Worm (Caenorhabditis elegans): ENCODE data around the gene cima-1.

The cima-1 gene

DNA sequence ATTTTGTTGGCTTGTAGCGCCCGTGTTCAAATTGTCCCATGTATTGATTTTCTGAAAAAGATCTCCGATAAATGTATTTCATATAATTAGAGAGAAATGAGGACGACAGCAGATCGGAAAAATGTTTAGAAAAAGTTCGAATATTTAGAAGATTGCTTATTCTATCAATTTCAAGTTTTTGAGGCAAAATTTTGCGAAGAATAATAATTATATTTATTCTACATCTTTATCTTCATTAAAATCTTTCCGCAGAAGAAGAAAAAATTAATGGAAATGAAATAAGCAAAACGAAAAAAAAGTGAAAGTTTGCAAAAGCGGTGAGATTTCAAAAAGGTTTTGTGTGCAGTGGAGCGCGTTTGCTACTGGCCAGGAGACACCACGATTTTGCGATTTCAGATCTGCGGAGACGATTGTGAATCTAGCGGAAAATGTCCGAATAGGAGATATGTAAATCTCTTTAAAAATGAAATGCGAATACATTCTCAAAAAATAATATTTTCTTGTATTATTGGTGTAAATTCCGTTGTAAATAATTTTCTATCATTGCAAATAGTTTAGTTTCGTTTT, 3.0 kb downstream of the cima-1 start, which contains the start of gene nrde-4 (continued):
- no peak for TF ChIP-seq nhr-11 (tag; optimal IDR thresholded peaks at IDR 0.05)
- TF ChIP-seq unc-86 (tag; optimal IDR thresholded peaks at IDR 0.05): peak; percentile 24
- TF ChIP-seq fkh-10 (GFP tag; optimal IDR thresholded peaks at IDR 0.05): no peak
- TF ChIP-seq lin-11 (tag; optimal IDR thresholded peaks at IDR 0.05): no peak
- TF ChIP-seq odd-2 (tag; optimal IDR thresholded peaks at IDR 0.05): no peak
- TF ChIP-seq dve-1 (tag; optimal IDR thresholded peaks at IDR 0.05): peak; percentile 25
- TF ChIP-seq ama-1 (optimal IDR thresholded peaks at IDR 0.05): no peak
- no peak for TF ChIP-seq sox-2 (GFP tag; IDR thresholded peaks at IDR 0.05)
- no peak for TF ChIP-seq sdc-2 (tag; optimal IDR thresholded peaks at IDR 0.05)
- TF ChIP-seq ceh-19 (GFP tag; optimal IDR thresholded peaks at IDR 0.05): peak; percentile 27

- TF ChIP-seq pag-3 (tag; optimal IDR thresholded peaks at IDR 0.05; ENCODE audit: borderline replicate concordance) (no peak), ceh-18 (tag; optimal IDR thresholded peaks at IDR 0.05) (peak; percentile 19), tbx-7 (tag; optimal IDR thresholded peaks at IDR 0.05) (no peak), ceh-34 (tag; optimal IDR thresholded peaks at IDR 0.05) (no peak), gmeb-2 (tag; optimal IDR thresholded peaks at IDR 0.05) (no peak), madf-2 (tag; optimal IDR thresholded peaks at IDR 0.05) (no peak), C08G9.2 (tag; optimal IDR thresholded peaks at IDR 0.05) (peak; percentile 56), npax-4 (tag; optimal IDR thresholded peaks at IDR 0.05) (no peak), ceh-14 (tag; optimal IDR thresholded peaks at IDR 0.05) (no peak), hlh-8 (tag; optimal IDR thresholded peaks at IDR 0.05) (no peak), C38D4.7 (GFP tag; optimal IDR thresholded peaks at IDR 0.05) (no peak), nfya-1 (tag; optimal IDR thresholded peaks at IDR 0.05) (no peak), ztf-16 (tag; optimal IDR thresholded peaks at IDR 0.05) (no peak)
These were observed 7.3 kb downstream of the cima-1 start, which contains the start of gene C08G9.1 for ce11 chrIV:7658589-7658988. TSS of gene C08G9.1 (plus strand) at chrIV:7658763.

- TF ChIP-seq mec-3 (tag; optimal IDR thresholded peaks at IDR 0.05; ENCODE audit: borderline replicate concordance) (no peak), ama-1 (optimal IDR thresholded peaks at IDR 0.05) (no peak), rnt-1 (tag; optimal IDR thresholded peaks at IDR 0.05) (peak; percentile 35)
These were observed 8.2 kb downstream of the cima-1 start for ce11 chrIV:7659481-7659880.

DNA sequence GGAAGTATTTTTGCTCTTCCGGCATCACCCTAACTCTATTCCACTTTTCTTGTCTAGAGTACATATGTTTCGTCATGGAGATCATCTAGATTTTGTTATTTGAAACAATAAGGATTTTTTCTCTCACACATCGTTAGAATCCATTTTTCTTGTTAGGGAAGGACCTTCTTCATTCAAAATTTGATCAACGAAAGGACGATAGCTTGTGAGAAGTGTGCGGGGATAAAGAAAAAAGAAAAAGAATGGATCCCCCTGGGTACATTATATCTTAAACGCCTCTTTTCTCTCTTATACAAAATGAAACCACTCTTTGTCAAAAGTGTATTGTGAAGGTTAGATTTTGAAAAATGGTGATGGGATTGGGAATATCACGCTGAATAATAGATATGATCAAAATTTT, 10.3 kb downstream of the cima-1 start:
- no peak for TF ChIP-seq nhr-11 (tag; optimal IDR thresholded peaks at IDR 0.05)
- no peak for TF ChIP-seq tbx-2 (tag; optimal IDR thresholded peaks at IDR 0.05)
- no peak for TF ChIP-seq ceh-9 (tag; optimal IDR thresholded peaks at IDR 0.05)
- peak; percentile 27 for TF ChIP-seq unc-42 (tag; optimal IDR thresholded peaks at IDR 0.05)

ce11 chrIV:7663006-7663405, 11.7 kb downstream of the cima-1 start:
- TF ChIP-seq elt-4 (tag; optimal IDR thresholded peaks at IDR 0.05) (no peak), unc-3 (GFP tag; conservative IDR thresholded peaks at IDR 0.05) (peak; percentile 58; the same call in 1 of the 2 replicates), unc-3 (tag; optimal IDR thresholded peaks at IDR 0.05) (peak; percentile 93), ceh-31 (tag; optimal IDR thresholded peaks at IDR 0.05) (peak; percentile 5), sdc-2 (tag; optimal IDR thresholded peaks at IDR 0.05) (no peak), unc-42 (tag; optimal IDR thresholded peaks at IDR 0.05) (peak; percentile 74)

- TF ChIP-seq zip-5 (tag; optimal IDR thresholded peaks at IDR 0.05) (no peak), ceh-14 (tag; optimal IDR thresholded peaks at IDR 0.05) (no peak), T23F11.4 (GFP tag; optimal IDR thresholded peaks at IDR 0.05) (no peak), gmeb-2 (tag; optimal IDR thresholded peaks at IDR 0.05) (no peak), ceh-22 (tag; optimal IDR thresholded peaks at IDR 0.05) (no peak), ceh-19 (GFP tag; optimal IDR thresholded peaks at IDR 0.05) (no peak), rnt-1 (tag; optimal IDR thresholded peaks at IDR 0.05) (no peak), ceh-9 (tag; optimal IDR thresholded peaks at IDR 0.05) (no peak), pag-3 (tag; optimal IDR thresholded peaks at IDR 0.05; ENCODE audit: borderline replicate concordance) (no peak), sdc-2 (tag; optimal IDR thresholded peaks at IDR 0.05) (no peak), hlh-30 (tag; optimal IDR thresholded peaks at IDR 0.05; ENCODE audit: insufficient read depth) (no peak), ztf-16 (tag; optimal IDR thresholded peaks at IDR 0.05) (no peak)
These were observed 21.6 kb downstream of the cima-1 start, which contains the start of gene C08G9.2 for ce11 chrIV:7672872-7673271. TSS of gene C08G9.2 (minus strand) at chrIV:7672972.

Measured in whole organism, late embryonic.